Worm (Caenorhabditis elegans) whole organism, L4/young adult: Measurements from ENCODE around the gene F46E10.18.

ENCODE experiments used
- W03F9.2 ChIP-seq: fragments of 150-350 bp; optimal IDR thresholded peaks from 2 replicates; lab custom pipeline; 2014; ENCODE audit warnings: missing biosample characterization, missing genetic modification characterization
- dao-5 ChIP-seq: sonication (generic microtip); optimal IDR thresholded peaks from 2 replicates; lab custom pipeline; 2016; ENCODE audit warnings: missing genotype, missing genetic modification characterization, moderate library complexity, missing compliant biosample characterization
- him-1 ChIP-seq: sonication (generic microtip); optimal IDR thresholded peaks from 2 replicates; lab custom pipeline; 2016; ENCODE audit warnings: missing genotype, missing genetic modification reagents, missing genetic modification characterization, missing compliant biosample characterization

- no peak for TF ChIP-seq W03F9.2 (tag; lab: Kevin White, UChicago)
- no peak for TF ChIP-seq dao-5 (tag; lab: Kevin White, UChicago)
- no peak for TF ChIP-seq him-1 (tag; lab: Kevin White, UChicago)
Observed at ce11 chrV:6506238-6506956, 14.4 kb upstream of the F46E10.18 start.
